Worm (Caenorhabditis elegans): ENCODE results near the gene gpa-11.

The gpa-11 gene

DNA sequence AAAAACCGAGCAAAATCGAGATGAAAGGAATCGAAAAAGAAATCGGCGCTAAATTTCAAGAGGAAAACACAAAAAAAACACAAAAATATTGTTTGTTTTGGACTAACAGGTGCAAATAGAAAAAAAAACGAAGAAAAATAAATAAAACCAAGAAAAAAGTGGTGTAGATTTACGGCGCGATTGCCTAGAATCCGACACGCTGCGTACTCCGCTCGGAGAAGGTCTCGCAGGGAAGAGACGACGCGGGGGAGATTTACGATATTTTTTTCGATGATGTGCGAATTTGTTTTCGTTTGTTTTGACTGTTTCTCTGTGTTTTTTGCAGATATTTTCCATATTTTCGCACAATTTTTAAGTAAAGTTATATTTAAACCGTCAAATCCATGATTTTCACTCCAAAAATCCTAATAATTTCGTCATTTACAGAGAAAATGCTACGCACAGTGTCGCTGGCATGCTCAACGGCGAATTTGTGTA lies 52.3 kb downstream of the gpa-11 start, which contains the start of gene sco-1 (continued):
- peak; percentile 30 for TF ChIP-seq F13H6.1 (tag; optimal IDR thresholded peaks at IDR 0.05)
- 0 out of 2 replicates have a peak, but pooled peaks have one; percentile 36 for TF ChIP-seq ceh-45 (GFP tag; IDR thresholded peaks at IDR 0.05)
- no peak for TF ChIP-seq fkh-6 (tag; optimal IDR thresholded peaks at IDR 0.05)
- no peak for TF ChIP-seq ceh-24 (tag; optimal IDR thresholded peaks at IDR 0.05)
- TF ChIP-seq ceh-9 (tag; optimal IDR thresholded peaks at IDR 0.05) = no peak
- peak; percentile 73 for TF ChIP-seq hlh-8 (tag; optimal IDR thresholded peaks at IDR 0.05)
- no peak for TF ChIP-seq unc-86 (tag; optimal IDR thresholded peaks at IDR 0.05)
- TF ChIP-seq hlh-6 (tag; optimal IDR thresholded peaks at IDR 0.05) = no peak
- TF ChIP-seq pros-1 (tag; optimal IDR thresholded peaks at IDR 0.05) = no peak
- TF ChIP-seq odd-2 (tag; optimal IDR thresholded peaks at IDR 0.05) = no peak
- peak; percentile 63 for TF ChIP-seq lim-6 (tag; optimal IDR thresholded peaks at IDR 0.05)
- TF ChIP-seq nfya-1 (tag; optimal IDR thresholded peaks at IDR 0.05) = peak; percentile 83
- TF ChIP-seq ref-2 (tag; optimal IDR thresholded peaks at IDR 0.05) = peak; percentile 76
- peak; percentile 83 for TF ChIP-seq ceh-2 (tag; optimal IDR thresholded peaks at IDR 0.05)
- no peak for TF ChIP-seq fax-1 (tag; optimal IDR thresholded peaks at IDR 0.05)
- TF ChIP-seq pax-1 (tag; optimal IDR thresholded peaks at IDR 0.05) = peak; percentile 83
- TF ChIP-seq che-1 (tag; optimal IDR thresholded peaks at IDR 0.05) = peak; percentile 8
- TF ChIP-seq pha-2 (tag; optimal IDR thresholded peaks at IDR 0.05) = no peak
- no peak for TF ChIP-seq npax-4 (tag; optimal IDR thresholded peaks at IDR 0.05)
- TF ChIP-seq ceh-18 (tag; optimal IDR thresholded peaks at IDR 0.05) = peak; percentile 65
- TF ChIP-seq sox-4 (tag; optimal IDR thresholded peaks at IDR 0.05) = no peak
- TF ChIP-seq mec-3 (tag; optimal IDR thresholded peaks at IDR 0.05; ENCODE audit: borderline replicate concordance) = peak; percentile 48
- peak; percentile 84 for TF ChIP-seq elt-2 (tag; optimal IDR thresholded peaks at IDR 0.05)
- no peak for TF ChIP-seq madf-2 (tag; optimal IDR thresholded peaks at IDR 0.05)
- TF ChIP-seq pat-9 (tag; optimal IDR thresholded peaks at IDR 0.05) = no peak

DNA sequence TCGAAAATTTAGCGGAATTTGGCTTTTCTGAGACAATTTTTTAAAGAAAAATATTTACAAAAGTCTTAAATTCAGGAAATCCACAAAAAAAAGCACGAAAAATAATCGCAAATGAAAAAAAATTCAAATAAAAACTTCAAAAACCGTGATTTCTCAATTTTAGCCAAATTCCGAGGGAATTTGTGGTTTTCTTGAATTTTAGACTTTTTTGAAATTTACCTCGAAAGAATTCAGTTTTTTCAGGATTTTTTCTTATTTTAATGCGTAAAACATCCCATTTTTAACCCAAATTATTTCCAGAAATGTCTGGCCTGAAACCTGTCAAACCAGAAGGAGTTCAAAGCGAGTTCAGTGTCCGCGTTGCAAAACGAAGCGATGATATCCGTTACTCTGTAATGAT lies 54.3 kb downstream of the gpa-11 start, which contains the start of gene gtf-2F1:
TSS of gene gtf-2F1 (plus strand) at position 301 of the 400 bp plus-strand sequence.
- no peak for TF ChIP-seq syd-9 (tag; optimal IDR thresholded peaks at IDR 0.05)
- no peak for TF ChIP-seq unc-55 (GFP tag; optimal IDR thresholded peaks at IDR 0.05)
- no peak for TF ChIP-seq dmd-4 (tag; optimal IDR thresholded peaks at IDR 0.05; ENCODE audit: borderline replicate concordance)
- TF ChIP-seq Y22D7AL.16 (tag; optimal IDR thresholded peaks at IDR 0.05) = no peak
- no peak for TF ChIP-seq madf-2 (tag; optimal IDR thresholded peaks at IDR 0.05)
- no peak for TF ChIP-seq nhr-232 (tag; optimal IDR thresholded peaks at IDR 0.05)
- TF ChIP-seq elt-4 (tag; optimal IDR thresholded peaks at IDR 0.05) = no peak
- no peak for TF ChIP-seq pag-3 (tag; optimal IDR thresholded peaks at IDR 0.05; ENCODE audit: borderline replicate concordance)
- TF ChIP-seq pha-4 (tag; optimal IDR thresholded peaks at IDR 0.05) = no peak
- TF ChIP-seq ama-1 (optimal IDR thresholded peaks at IDR 0.05) = no peak
- TF ChIP-seq nhr-11 (tag; optimal IDR thresholded peaks at IDR 0.05) = no peak

Measured in whole organism, late embryonic.